Fruit fly (Drosophila melanogaster) whole organism, embryonic: ENCODE results near the gene CG9426.

ENCODE experiments used
- Antp ChIP-seq: fragments of 200-800 bp; sonication (Bioruptor generic); optimal IDR thresholded peaks from 3 replicates; lab custom pipeline; 2016; ENCODE audit warnings: missing biosample characterization, missing genetic modification characterization
- B-H2 ChIP-seq: fragments of 200-800 bp; sonication (Bioruptor generic); optimal IDR thresholded peaks from 2 replicates; lab custom pipeline; 2018; ENCODE audit warnings: missing biosample characterization, mild to moderate bottlenecking, missing genetic modification characterization
- BtbVII ChIP-seq: fragments of 200-800 bp; sonication (Bioruptor generic); optimal IDR thresholded peaks from 3 replicates; lab custom pipeline; 2017; ENCODE audit warnings: missing biosample characterization, mild to moderate bottlenecking, missing genetic modification characterization
- CG1024 ChIP-seq: fragments of 200-800 bp; sonication (Bioruptor generic); IDR thresholded peaks from 2 replicates; pipeline ENCODE4 v1.3.6; 2022; ENCODE audit warnings: missing biosample characterization, missing genetic modification characterization
- CG10543 ChIP-seq: fragments of 200-800 bp; sonication (Bioruptor generic); optimal IDR thresholded peaks from 3 replicates; lab custom pipeline; 2017; ENCODE audit warnings: missing biosample characterization, mild to moderate bottlenecking, missing genetic modification characterization, moderate library complexity
- CG10565 ChIP-seq: fragments of 200-800 bp; sonication (Bioruptor generic); optimal IDR thresholded peaks from 3 replicates; lab custom pipeline; 2016; ENCODE audit warnings: missing biosample characterization, mild to moderate bottlenecking, missing genetic modification characterization
- CG11398 ChIP-seq: fragments of 200-800 bp; sonication (Bioruptor generic); optimal IDR thresholded peaks from 2 replicates; lab custom pipeline; 2016; ENCODE audit warnings: missing biosample characterization, missing genetic modification characterization
- CG12391 ChIP-seq: fragments of 200-800 bp; sonication (Bioruptor generic); optimal IDR thresholded peaks from 3 replicates; lab custom pipeline; 2018; ENCODE audit warnings: missing biosample characterization, mild to moderate bottlenecking, missing genetic modification characterization, moderate library complexity
- CG13123 ChIP-seq: fragments of 200-800 bp; sonication (Bioruptor generic); optimal IDR thresholded peaks from 2 replicates; lab custom pipeline; 2016; ENCODE audit warnings: missing biosample characterization, missing genetic modification characterization
- CG15696 ChIP-seq: fragments of 200-800 bp; sonication (Bioruptor generic); optimal IDR thresholded peaks from 2 replicates; lab custom pipeline; 2019; ENCODE audit warnings: missing biosample characterization, mild to moderate bottlenecking, missing genetic modification characterization, moderate library complexity
- CG1603 ChIP-seq: fragments of 200-800 bp; sonication (Bioruptor generic); optimal IDR thresholded peaks from 2 replicates; lab custom pipeline; 2019; ENCODE audit warnings: missing biosample characterization, mild to moderate bottlenecking, missing genetic modification characterization, moderate library complexity
- CG17328 ChIP-seq: fragments of 200-800 bp; sonication (Bioruptor generic); IDR thresholded peaks from 2 replicates; pipeline ENCODE4 v1.3.6; 2022; ENCODE audit warnings: missing biosample characterization, missing genetic modification characterization
- CG18011 ChIP-seq: fragments of 200-800 bp; sonication (Bioruptor generic); optimal IDR thresholded peaks from 2 replicates; lab custom pipeline; 2017; ENCODE audit warnings: missing biosample characterization, missing genetic modification characterization, mild to moderate bottlenecking, moderate library complexity, missing genotype
- CG2120 ChIP-seq: fragments of 200-800 bp; sonication (Bioruptor generic); optimal IDR thresholded peaks from 3 replicates; lab custom pipeline; 2016; ENCODE audit warnings: missing biosample characterization, missing genetic modification characterization
- CG31388 ChIP-seq: fragments of 200-800 bp; sonication (Bioruptor generic); optimal IDR thresholded peaks from 2 replicates; lab custom pipeline; 2016; ENCODE audit warnings: missing biosample characterization, missing genetic modification characterization
- CG4328 ChIP-seq: fragments of 200-800 bp; sonication (Bioruptor generic); optimal IDR thresholded peaks from 3 replicates; lab custom pipeline; 2017; ENCODE audit warnings: missing biosample characterization, missing genetic modification reagents, missing genetic modification characterization
- CG4424 ChIP-seq: fragments of 200-800 bp; sonication (Bioruptor generic); optimal IDR thresholded peaks from 3 replicates; lab custom pipeline; 2016; ENCODE audit warnings: missing biosample characterization, missing genetic modification characterization
- CG4854 ChIP-seq: fragments of 200-800 bp; sonication (Bioruptor generic); optimal IDR thresholded peaks from 2 replicates; lab custom pipeline; 2016; ENCODE audit warnings: missing biosample characterization, missing genetic modification characterization, inconsistent platforms
- CG6272 ChIP-seq: fragments of 200-800 bp; sonication (Bioruptor generic); IDR thresholded peaks from 2 replicates; pipeline ENCODE4 v1.3.6; 2022; ENCODE audit warnings: missing biosample characterization, missing genetic modification characterization
- CG9215 ChIP-seq: fragments of 200-800 bp; sonication (Bioruptor generic); IDR thresholded peaks from 2 replicates; pipeline ENCODE4 v1.3.6; 2022; ENCODE audit warnings: missing biosample characterization, missing genetic modification characterization
- CHES-1-like ChIP-seq: fragments of 200-800 bp; sonication (Bioruptor generic); optimal IDR thresholded peaks from 2 replicates; lab custom pipeline; 2016; ENCODE audit warnings: missing biosample characterization, missing genetic modification characterization
- Camta ChIP-seq: fragments of 200-800 bp; sonication (Bioruptor generic); optimal IDR thresholded peaks from 2 replicates; lab custom pipeline; 2016; ENCODE audit warnings: missing biosample characterization, missing genetic modification characterization
- Dp ChIP-seq: fragments of 200-800 bp; sonication (Bioruptor generic); optimal IDR thresholded peaks from 2 replicates; lab custom pipeline; 2018; ENCODE audit warnings: missing biosample characterization, mild to moderate bottlenecking, missing genetic modification characterization, moderate library complexity
- E2f1 ChIP-seq: fragments of 200-800 bp; sonication (Bioruptor generic); IDR thresholded peaks from 2 replicates; pipeline ENCODE4 v1.3.6; 2022; ENCODE audit warnings: missing biosample characterization, missing genetic modification characterization
- ERR ChIP-seq: fragments of 200-800 bp; sonication (Bioruptor generic); optimal IDR thresholded peaks from 2 replicates; lab custom pipeline; 2016; ENCODE audit warnings: missing biosample characterization, missing genetic modification characterization
- Elba2 ChIP-seq: fragments of 200-800 bp; sonication (Bioruptor generic); optimal IDR thresholded peaks from 3 replicates; lab custom pipeline; 2016; ENCODE audit warnings: missing biosample characterization, missing genetic modification characterization
- Fer2 ChIP-seq: fragments of 200-800 bp; sonication (Bioruptor generic); optimal IDR thresholded peaks from 2 replicates; lab custom pipeline; 2018; ENCODE audit warnings: missing biosample characterization, mild to moderate bottlenecking, missing genetic modification characterization, moderate library complexity
- Nf-YB ChIP-seq: fragments of 200-800 bp; sonication (Bioruptor generic); optimal IDR thresholded peaks from 3 replicates; lab custom pipeline; 2019; ENCODE audit warnings: missing biosample characterization, mild to moderate bottlenecking, missing genetic modification characterization, moderate library complexity
- Oaz ChIP-seq: fragments of 200-800 bp; sonication (Bioruptor generic); IDR thresholded peaks from 2 replicates; pipeline ENCODE4 v1.3.6; 2022; ENCODE audit warnings: missing biosample characterization, missing genetic modification characterization
- Sin3A ChIP-seq: fragments of >200 bp; optimal IDR thresholded peaks from 2 replicates; lab custom pipeline; 2018
- Sox100B ChIP-seq: fragments of 200-800 bp; sonication (Bioruptor generic); optimal IDR thresholded peaks from 3 replicates; lab custom pipeline; 2018; ENCODE audit warnings: missing biosample characterization, mild to moderate bottlenecking, missing genetic modification characterization
- TFAM ChIP-seq: fragments of 200-800 bp; sonication (Bioruptor generic); optimal IDR thresholded peaks from 2 replicates; lab custom pipeline; 2017; ENCODE audit warnings: missing biosample characterization, missing genetic modification characterization, inconsistent platforms
- ash1 ChIP-seq: fragments of 200-800 bp; sonication (Bioruptor generic); optimal IDR thresholded peaks from 2 replicates; lab custom pipeline; 2018; ENCODE audit warnings: missing biosample characterization, mild to moderate bottlenecking, missing genetic modification characterization
- ato ChIP-seq: fragments of 200-800 bp; sonication (Bioruptor generic); IDR thresholded peaks from 2 replicates; pipeline ENCODE4 v1.3.6; 2022; ENCODE audit warnings: missing biosample characterization, missing genetic modification characterization; ENCODE audit not compliant: partially characterized antibody
- bigmax ChIP-seq: fragments of 200-800 bp; sonication (Bioruptor generic); optimal IDR thresholded peaks from 2 replicates; lab custom pipeline; 2018; ENCODE audit warnings: missing biosample characterization, mild to moderate bottlenecking, missing genetic modification characterization
- dati ChIP-seq: fragments of 200-800 bp; sonication (Bioruptor generic); IDR thresholded peaks from 2 replicates; pipeline ENCODE4 v1.3.6; 2022; ENCODE audit warnings: missing biosample characterization, missing genetic modification characterization
- ems ChIP-seq: fragments of 200-800 bp; sonication (Bioruptor generic); optimal IDR thresholded peaks from 3 replicates; lab custom pipeline; 2016; ENCODE audit warnings: missing biosample characterization, missing genetic modification characterization
- en ChIP-seq: fragments of 200-800 bp; sonication (Bioruptor generic); optimal IDR thresholded peaks from 2 replicates; lab custom pipeline; 2016; ENCODE audit warnings: missing biosample characterization, missing genetic modification characterization
- fd64A ChIP-seq: fragments of 200-800 bp; sonication (Bioruptor generic); optimal IDR thresholded peaks from 3 replicates; lab custom pipeline; 2018; ENCODE audit warnings: missing biosample characterization, mild to moderate bottlenecking, missing genetic modification characterization
- gfzf ChIP-seq: fragments of 200-800 bp; sonication (Bioruptor generic); optimal IDR thresholded peaks from 2 replicates; lab custom pipeline; 2016; ENCODE audit warnings: missing biosample characterization, mild to moderate bottlenecking, missing genetic modification characterization, moderate library complexity
- ham ChIP-seq: fragments of 200-800 bp; sonication (Bioruptor generic); IDR thresholded peaks from 2 replicates; pipeline ENCODE4 v1.3.6; 2022; ENCODE audit warnings: missing biosample characterization, missing genetic modification characterization
- ken ChIP-seq: fragments of 200-800 bp; sonication (Bioruptor generic); IDR thresholded peaks from 3 replicates; pipeline ENCODE4 v1.3.6; 2022; ENCODE audit warnings: missing biosample characterization, missing genetic modification characterization
- lilli ChIP-seq: fragments of 200-800 bp; sonication (Bioruptor generic); optimal IDR thresholded peaks from 3 replicates; lab custom pipeline; 2016; ENCODE audit warnings: missing biosample characterization, missing genetic modification characterization
- nmo ChIP-seq: fragments of 200-800 bp; sonication (Bioruptor generic); optimal IDR thresholded peaks from 2 replicates; lab custom pipeline; 2018; ENCODE audit warnings: missing biosample characterization, mild to moderate bottlenecking, missing genetic modification characterization, moderate library complexity
- org-1 ChIP-seq: fragments of 200-800 bp; sonication (Bioruptor generic); optimal IDR thresholded peaks from 2 replicates; lab custom pipeline; 2017; ENCODE audit warnings: missing biosample characterization, missing genetic modification characterization
- p53 ChIP-seq: fragments of 200-800 bp; sonication (Bioruptor generic); optimal IDR thresholded peaks from 2 replicates; lab custom pipeline; 2016; ENCODE audit warnings: missing biosample characterization, missing genetic modification characterization
- ro ChIP-seq: fragments of 200-800 bp; sonication (Bioruptor generic); IDR thresholded peaks from 2 replicates; pipeline ENCODE4 v1.3.6; 2022; ENCODE audit warnings: missing biosample characterization, missing genetic modification characterization
- tap ChIP-seq: fragments of 200-800 bp; optimal IDR thresholded peaks from 3 replicates; lab custom pipeline; 2019; ENCODE audit warnings: missing biosample characterization, mild to moderate bottlenecking, missing genetic modification characterization, moderate library complexity
- tio ChIP-seq: fragments of 200-800 bp; sonication (Bioruptor generic); optimal IDR thresholded peaks from 2 replicates; lab custom pipeline; 2017; ENCODE audit warnings: missing biosample characterization, missing genetic modification characterization, inconsistent platforms
- vvl ChIP-seq: fragments of 200-800 bp; sonication (Bioruptor generic); IDR thresholded peaks from 2 replicates; pipeline ENCODE4 v1.3.6; 2022; ENCODE audit warnings: missing biosample characterization, missing genetic modification characterization
- zen ChIP-seq: fragments of 200-800 bp; sonication (Bioruptor generic); optimal IDR thresholded peaks from 3 replicates; lab custom pipeline; 2018; ENCODE audit warnings: missing biosample characterization, mild to moderate bottlenecking, missing genetic modification characterization, moderate library complexity

CG9426 gene

dm6 chr2L:13176701-13177249 lies 42.9 kb downstream of the CG9426 start, which contains the start of the genes Sfmbt and CG5439 (continued):
- TF ChIP-seq Nf-YB (GFP tag; lab: Kevin White, UChicago) (peak; percentile 21), CG1024 (GFP tag; lab: Robert Waterston, UW) (no peak; the same call in 1 of the 2 replicates), CG4328 (GFP tag; lab: Kevin White, UChicago) (peak; percentile 68), CG11398 (peak; percentile 39), dati (no peak), vvl (GFP tag; lab: Robert Waterston, UW) (peak; percentile 31; the same call in 1 of the 2 replicates), gfzf (peak; percentile 60), CG13123 (GFP tag; lab: Kevin White, UChicago) (peak; percentile 29), CG18011 (peak; percentile 38), ems (peak; percentile 75), E2f1 (GFP tag; lab: Robert Waterston, UW) (peak; percentile 61), CG4854 (GFP tag; lab: Kevin White, UChicago) (peak; percentile 71), zen (tag; lab: Kevin White, UChicago) (peak; percentile 77), ham (GFP tag; lab: Robert Waterston, UW) (no peak), fd64A (GFP tag; lab: Kevin White, UChicago) (no peak), CG10565 (GFP tag; lab: Kevin White, UChicago) (no peak), tio (GFP tag; lab: Kevin White, UChicago) (no peak), org-1 (GFP tag; lab: Kevin White, UChicago) (no peak), TFAM (no peak), CG31388 (GFP tag; lab: Kevin White, UChicago) (peak; percentile 52), CG1603 (tag; lab: Kevin White, UChicago) (no peak), bigmax (GFP tag; lab: Kevin White, UChicago) (no peak), CG12391 (tag; lab: Kevin White, UChicago) (peak; percentile 84), ato (GFP tag; lab: Robert Waterston, UW) (peak; percentile 43), ERR (GFP tag; lab: Kevin White, UChicago) (peak; percentile 71), CHES-1-like (GFP tag; lab: Kevin White, UChicago) (peak; percentile 81), BtbVII (peak; percentile 9), Dp (peak; percentile 48), CG9215 (peak; percentile 76), lilli (GFP tag; lab: Kevin White, UChicago) (peak; percentile 91), CG2120 (peak; percentile 92), nmo (GFP tag; lab: Kevin White, UChicago) (peak; percentile 91), CG15696 (tag; lab: Kevin White, UChicago) (peak; percentile 73), CG6272 (GFP tag; lab: Robert Waterston, UW) (peak; percentile 77), CG4424 (peak; percentile 83), Sin3A (peak; percentile 96), CG17328 (GFP tag; lab: Robert Waterston, UW) (no peak), Oaz (peak; percentile 9; the same call in 1 of the 2 replicates), B-H2 (no peak), tap (no peak), ro (GFP tag; lab: Robert Waterston, UW) (no peak), p53 (peak; percentile 65), en (GFP tag; lab: Kevin White, UChicago) (peak; percentile 63), Camta (GFP tag; lab: Kevin White, UChicago) (peak; percentile 79), Fer2 (peak; percentile 57), Sox100B (no peak), Antp (peak; percentile 86), ken (GFP tag; lab: Robert Waterston, UW) (peak; percentile 42; the same call in 1 of the 3 replicates), ash1 (GFP tag; lab: Kevin White, UChicago) (no peak), CG10543 (no peak), Elba2 (GFP tag; lab: Kevin White, UChicago) (peak; percentile 68)
